Worm (Caenorhabditis elegans): ENCODE measurements around the gene kin-15.
A peak's percentile ranks its signal among the peaks of the same experiment; 100 is the strongest.
"Not testable (repeated sequence)": the region's sequence is repeated elsewhere in the genome, so short reads cannot be mapped to it uniquely, and the experiment has no call there.

The kin-15 gene

DNA sequence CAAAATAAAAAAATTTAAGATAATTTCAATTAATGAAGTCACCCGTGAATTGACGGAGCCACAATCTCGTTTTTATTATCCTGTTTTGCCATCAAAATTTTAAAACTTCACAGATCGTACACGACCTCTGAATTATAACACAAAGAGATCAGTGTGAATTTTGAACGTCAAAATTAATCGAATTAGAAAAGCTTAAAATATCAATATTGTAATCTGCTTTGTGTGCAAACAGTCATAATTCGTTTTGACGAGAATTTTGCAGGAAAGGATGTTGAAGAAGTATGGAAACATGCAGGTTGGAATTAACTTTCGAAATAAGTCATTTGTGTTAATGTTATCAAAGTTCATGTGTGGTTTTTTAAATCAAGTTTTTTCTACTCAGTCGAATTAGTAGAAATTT lies 28.4 kb upstream of the kin-15 start, which contains the start of gene chil-21:
chil-21 (minus strand) TSS at position 101 of the 400 bp plus-strand sequence.
- TF ChIP-seq lir-3 (tag; optimal IDR thresholded peaks at IDR 0.05; ENCODE audit: poor library complexity); zip-4 (GFP tag; optimal IDR thresholded peaks at IDR 0.05); nhr-47 (tag; optimal IDR thresholded peaks at IDR 0.05): not testable (repeated sequence)

DNA sequence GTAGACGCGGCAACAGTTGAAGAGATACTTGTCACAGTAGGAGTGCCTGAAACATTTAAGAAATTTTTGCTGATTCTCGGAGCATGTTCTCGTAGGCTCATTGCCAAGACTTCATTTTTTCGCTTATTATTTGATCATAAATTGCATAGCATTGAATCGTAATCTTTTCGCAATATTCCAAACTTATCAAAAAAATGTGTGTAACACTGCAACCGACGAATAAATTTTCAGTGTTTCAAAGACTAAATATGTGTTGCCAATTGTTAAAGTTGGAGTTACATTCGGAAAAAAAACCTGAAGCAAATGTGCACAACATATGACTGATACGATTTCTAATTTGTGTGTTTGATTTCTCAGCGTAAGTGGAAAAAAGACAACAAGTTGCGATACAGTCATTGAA lies 26.0 kb upstream of the kin-15 start, which contains the start of gene R09D1.14:
R09D1.14 (minus strand) TSS at position 101 of the 400 bp plus-strand sequence.
- TF ChIP-seq nhr-11 (tag; optimal IDR thresholded peaks at IDR 0.05); lin-15B (tag; optimal IDR thresholded peaks at IDR 0.05); ceh-63 (GFP tag; optimal IDR thresholded peaks at IDR 0.05): not testable (repeated sequence)

DNA sequence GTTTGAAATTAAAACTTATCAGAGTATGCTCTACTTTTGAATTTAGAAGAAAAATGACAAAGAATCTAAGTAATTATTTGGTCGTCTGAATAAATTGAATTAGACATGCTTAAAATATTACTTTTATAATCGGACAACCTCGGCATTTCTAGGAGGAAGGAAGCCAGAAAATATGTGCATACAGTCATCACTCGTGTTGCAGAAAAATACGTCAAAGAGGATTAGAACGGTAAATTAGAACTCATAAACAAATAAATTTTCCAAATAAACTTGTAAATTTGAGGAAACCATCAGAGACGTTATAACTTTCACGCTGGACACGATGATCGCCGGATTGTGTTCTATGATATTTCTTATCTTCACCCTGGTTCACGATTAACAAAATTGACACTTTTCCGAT lies 20.8 kb upstream of the kin-15 start, which contains the start of gene chil-19:
chil-19 (minus strand) TSS at position 101 of the 400 bp plus-strand sequence.
- TF ChIP-seq nhr-47 (tag; optimal IDR thresholded peaks at IDR 0.05) = no peak
- no peak for TF ChIP-seq efl-1 (optimal IDR thresholded peaks at IDR 0.05)
- peak in 1 of 2 experiments; percentile 5 for TF ChIP-seq efl-1 (GFP tag; optimal IDR thresholded peaks at IDR 0.05 in 1 of 2)

DNA sequence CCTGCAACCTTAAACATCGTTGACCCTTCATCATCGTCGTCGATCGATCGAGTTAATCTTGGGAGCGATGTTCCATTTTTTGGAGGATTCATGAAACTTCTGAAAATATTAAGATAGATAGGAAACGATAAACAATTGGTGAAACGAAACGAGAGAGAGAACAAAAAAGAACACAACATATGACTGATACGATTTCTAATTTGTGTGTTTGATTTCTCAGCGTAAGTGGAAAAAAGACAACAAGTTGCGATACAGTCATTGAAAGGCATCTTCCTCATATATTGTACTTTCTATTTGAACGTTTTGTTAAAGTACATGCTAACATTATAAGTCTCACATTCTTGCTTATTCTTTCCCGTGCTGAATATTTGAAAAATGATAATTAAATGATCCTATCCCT lies 18.7 kb upstream of the kin-15 start, which contains the start of gene R09D1.12:
R09D1.12 (minus strand) TSS at position 101 of the 400 bp plus-strand sequence.
- TF ChIP-seq egl-27, mep-1, egl-13 (tag; optimal IDR thresholded peaks at IDR 0.05): not testable (repeated sequence)

DNA sequence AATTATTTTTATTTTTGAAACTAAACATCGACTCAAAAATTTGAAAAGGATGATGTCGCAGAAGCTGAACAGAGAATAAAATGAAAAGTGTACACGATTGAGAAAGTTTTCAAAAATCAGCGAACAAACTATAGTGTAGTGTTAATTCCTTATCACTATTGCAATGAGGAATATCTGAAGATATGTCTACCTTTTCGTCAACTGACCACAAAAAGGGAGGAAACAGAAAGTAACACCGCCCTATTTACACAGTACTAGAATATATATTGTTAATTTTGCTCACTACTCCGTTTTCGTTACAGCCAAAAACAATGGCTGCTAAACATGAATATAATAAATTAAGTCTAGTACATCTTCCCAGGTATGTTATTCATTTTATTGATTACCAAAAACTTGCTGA lies 14.5 kb upstream of the kin-15 start, which contains the start of gene chil-18:
chil-18 (plus strand) TSS at position 301 of the 400 bp plus-strand sequence.
- TF ChIP-seq ceh-63 (GFP tag; optimal IDR thresholded peaks at IDR 0.05) (no peak), nhr-20 (tag; optimal IDR thresholded peaks at IDR 0.05) (peak; percentile 12), efl-1 (optimal IDR thresholded peaks at IDR 0.05) (no peak), efl-1 (GFP tag; optimal IDR thresholded peaks at IDR 0.05 in 1 of 2) (no peak), jun-1 (tag; optimal IDR thresholded peaks at IDR 0.05) (no peak), nhr-11 (tag; optimal IDR thresholded peaks at IDR 0.05) (no peak)

DNA sequence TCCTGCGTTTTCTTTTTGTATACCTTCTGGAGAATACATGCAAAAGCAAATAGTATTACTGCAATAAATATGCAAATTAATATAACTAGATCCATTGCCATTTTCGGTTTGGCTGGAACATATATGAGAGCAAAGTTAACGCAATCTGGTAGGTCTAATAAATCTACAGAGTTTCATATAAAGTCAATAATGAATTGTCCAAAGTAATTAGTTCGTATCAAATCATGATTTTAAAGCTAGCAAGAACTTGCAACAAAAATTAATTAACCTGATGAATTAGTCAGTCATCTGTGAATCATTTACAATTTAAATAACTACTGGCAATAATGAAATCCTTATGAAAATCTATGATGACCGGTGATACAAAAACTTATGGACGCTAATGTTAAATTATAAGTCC lies 11.9 kb upstream of the kin-15 start, which contains the start of gene R09D1.13:
R09D1.13 (minus strand) TSS at position 101 of the 400 bp plus-strand sequence.
- TF ChIP-seq efl-3 (GFP tag; optimal IDR thresholded peaks at IDR 0.05) (no peak), lsy-2 (tag; optimal IDR thresholded peaks at IDR 0.05) (no peak), unc-98 (GFP tag; IDR thresholded peaks at IDR 0.05) (no peak), rnt-1 (tag; optimal IDR thresholded peaks at IDR 0.05) (no peak), lin-13 (GFP tag; optimal IDR thresholded peaks at IDR 0.05) (no peak), ces-1 (GFP tag; optimal IDR thresholded peaks at IDR 0.05) (no peak), nhr-85 (tag) (no peak), unc-130 (tag; optimal IDR thresholded peaks at IDR 0.05) (no peak), nhr-12 (tag; optimal IDR thresholded peaks at IDR 0.05) (no peak)

DNA sequence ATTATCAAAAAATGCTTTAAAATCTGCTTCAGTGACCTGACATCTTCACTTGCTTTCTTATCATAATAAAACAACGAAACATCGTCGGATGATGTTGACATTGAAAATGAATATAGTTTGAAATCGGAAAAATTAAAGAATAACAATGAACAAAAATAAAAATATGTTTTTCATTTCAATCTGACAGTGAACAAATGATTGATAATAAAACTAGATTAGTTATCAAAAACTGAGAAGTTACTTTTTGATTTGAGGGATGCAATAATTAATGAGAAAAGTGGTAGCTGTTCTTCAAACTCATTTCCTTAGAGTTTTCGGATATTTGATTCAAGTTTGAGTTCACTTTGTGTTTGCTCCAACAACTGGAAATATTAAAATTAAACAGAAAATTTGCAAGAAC lies 10.0 kb upstream of the kin-15 start, which contains the start of gene chil-15:
chil-15 (minus strand) TSS at position 101 of the 400 bp plus-strand sequence.
- TF ChIP-seq F16B12.6 (tag; optimal IDR thresholded peaks at IDR 0.05) (no peak), ces-1 (GFP tag; optimal IDR thresholded peaks at IDR 0.05) (no peak), ceh-82 (tag; optimal IDR thresholded peaks at IDR 0.05) (no peak), grh-1 (GFP tag; IDR thresholded peaks at IDR 0.05) (no peak), egl-13 (tag; optimal IDR thresholded peaks at IDR 0.05) (no peak), fkh-8 (tag; optimal IDR thresholded peaks at IDR 0.05) (no peak), C16A3.4 (tag; optimal IDR thresholded peaks at IDR 0.05) (no peak)

DNA sequence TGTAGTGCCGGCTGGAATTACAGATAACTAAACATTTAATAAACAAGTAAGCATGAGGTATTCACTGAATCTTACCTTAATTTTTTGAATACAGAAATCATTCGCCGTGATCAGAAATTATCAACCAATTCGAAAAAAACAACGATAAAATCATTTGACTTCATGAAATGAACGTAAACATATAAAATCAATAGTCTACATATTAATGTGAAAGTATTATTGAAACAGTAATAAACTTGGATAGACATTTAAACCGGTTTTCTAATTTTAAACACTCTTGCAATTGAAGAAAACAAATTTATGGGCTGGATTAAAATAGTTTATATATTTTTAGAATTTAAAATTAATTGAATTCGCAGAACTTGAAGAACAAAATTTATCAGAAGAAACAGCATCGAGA lies 8.3 kb upstream of the kin-15 start, which contains the start of gene chil-16:
chil-16 (minus strand) TSS at position 101 of the 400 bp plus-strand sequence.
- TF ChIP-seq elt-3 (tag; optimal IDR thresholded peaks at IDR 0.05) = no peak
- TF ChIP-seq hlh-17 (GFP tag; optimal IDR thresholded peaks at IDR 0.05; ENCODE audit: borderline replicate concordance) = no peak
- TF ChIP-seq ceh-63 (GFP tag; optimal IDR thresholded peaks at IDR 0.05) = no peak
- no peak for TF ChIP-seq zag-1 (tag; optimal IDR thresholded peaks at IDR 0.05)
- no peak for TF ChIP-seq unc-62 (GFP tag; optimal IDR thresholded peaks at IDR 0.05)
- TF ChIP-seq nhr-90 (tag; optimal IDR thresholded peaks at IDR 0.05; ENCODE audit: poor library complexity) = no peak
- no peak for TF ChIP-seq Y116A8C.19 (tag; optimal IDR thresholded peaks at IDR 0.05; ENCODE audit: borderline replicate concordance)
- TF ChIP-seq F16B12.6 (tag; optimal IDR thresholded peaks at IDR 0.05) = no peak
- TF ChIP-seq fos-1 (tag; optimal IDR thresholded peaks at IDR 0.05) = no peak

Data from whole organism, L1 larva.